Worm (Caenorhabditis elegans) whole organism, L4/young adult: ENCODE results near the gene gcy-27.

Experiments
- W03F9.2 ChIP-seq: fragments of 150-350 bp; optimal IDR thresholded peaks from 2 replicates; lab custom pipeline; 2014; ENCODE audit warnings: missing biosample characterization, missing genetic modification characterization
- dao-5 ChIP-seq: sonication (generic microtip); optimal IDR thresholded peaks from 2 replicates; lab custom pipeline; 2016; ENCODE audit warnings: missing genotype, missing genetic modification characterization, moderate library complexity, missing compliant biosample characterization
- him-1 ChIP-seq: sonication (generic microtip); optimal IDR thresholded peaks from 2 replicates; lab custom pipeline; 2016; ENCODE audit warnings: missing genotype, missing genetic modification reagents, missing genetic modification characterization, missing compliant biosample characterization

ce11 chrIV:17427423-17427822 lies 9.0 kb downstream of the gcy-27 start, which contains the start of gene C06A12.3:
- no peak for TF ChIP-seq him-1
- no peak for TF ChIP-seq W03F9.2 (tag; lab: Kevin White, UChicago)
- no peak for TF ChIP-seq dao-5 (tag; lab: Kevin White, UChicago)
